Worm (Caenorhabditis elegans) whole organism, early embryonic: ENCODE measurements around the gene T02H6.1.

Experiments
- B0310.2 ChIP-seq: sonication (generic microtip); optimal IDR thresholded peaks from 2 replicates; lab custom pipeline; 2016; ENCODE audit warnings: mild to moderate bottlenecking, missing genetic modification characterization, missing compliant biosample characterization
- F13C5.2 ChIP-seq: sonication (generic microtip); optimal IDR thresholded peaks from 2 replicates; lab custom pipeline; 2017; ENCODE audit warnings: mild to moderate bottlenecking, missing genetic modification characterization, inconsistent platforms, missing compliant biosample characterization
- aly-1 ChIP-seq: sonication (generic microtip); optimal IDR thresholded peaks from 2 replicates; lab custom pipeline; 2016; ENCODE audit warnings: missing genetic modification characterization, missing compliant biosample characterization
- ama-1 ChIP-seq: fragments of 150-350 bp; optimal IDR thresholded peaks from 2 replicates; lab custom pipeline; 2014
- ceh-13 ChIP-seq: fragments of 200-800 bp; sonication (Bioruptor generic); optimal IDR thresholded peaks from 2 replicates; lab custom pipeline; 2018; ENCODE audit warnings: mild to moderate bottlenecking, missing genetic modification characterization, missing compliant biosample characterization
- ceh-36 ChIP-seq: sonication (generic microtip); optimal IDR thresholded peaks from 2 replicates; lab custom pipeline; 2016; ENCODE audit warnings: missing genetic modification characterization, inconsistent platforms, missing compliant biosample characterization
- ets-7 ChIP-seq: sonication (generic microtip); optimal IDR thresholded peaks from 2 replicates; lab custom pipeline; 2016; ENCODE audit warnings: missing genotype, missing genetic modification characterization, missing compliant biosample characterization
- flt-1 ChIP-seq: fragments of 200-800 bp; sonication (Bioruptor generic); IDR thresholded peaks from 2 replicates; pipeline ENCODE4 v1.3.6; 2022; ENCODE audit warnings: missing genetic modification characterization, missing compliant biosample characterization
- hmbx-1 ChIP-seq: sonication (generic microtip); optimal IDR thresholded peaks from 2 replicates; lab custom pipeline; 2016; ENCODE audit warnings: mild to moderate bottlenecking, missing genetic modification characterization, missing compliant biosample characterization
- hmg-4 ChIP-seq: fragments of 200-800 bp; sonication (Bioruptor generic); optimal IDR thresholded peaks from 2 replicates; lab custom pipeline; 2018; ENCODE audit warnings: mild to moderate bottlenecking, missing genetic modification characterization, missing compliant biosample characterization
- hnd-1 ChIP-seq: sonication (generic microtip); optimal IDR thresholded peaks from 2 replicates; lab custom pipeline; 2016; ENCODE audit warnings: missing genetic modification characterization, missing compliant biosample characterization
- pes-1 ChIP-seq: fragments of 200-800 bp; sonication (Bioruptor generic); IDR thresholded peaks from 2 replicates; pipeline ENCODE4 v1.3.6; 2022; ENCODE audit warnings: missing genetic modification reagents, missing genetic modification characterization, missing compliant biosample characterization
- scrt-1 ChIP-seq: fragments of 200-800 bp; sonication (Bioruptor generic); IDR thresholded peaks from 2 replicates; pipeline ENCODE4 v1.3.6; 2022; ENCODE audit warnings: missing genetic modification characterization, missing compliant biosample characterization
- sea-1 ChIP-seq: fragments of 200-800 bp; sonication (Bioruptor generic); conservative IDR thresholded peaks from 2 replicates; pipeline ENCODE4 v1.3.6; 2022; ENCODE audit warnings: missing genetic modification characterization, missing compliant biosample characterization
- tbx-11 ChIP-seq: fragments of 200-800 bp; sonication (Bioruptor generic); IDR thresholded peaks from 2 replicates; pipeline ENCODE4 v1.3.6; 2022; ENCODE audit warnings: missing genetic modification characterization, missing compliant biosample characterization
- tbx-37 ChIP-seq: fragments of 200-800 bp; sonication (Bioruptor generic); conservative IDR thresholded peaks from 2 replicates; pipeline ENCODE4 v1.3.6; 2022; ENCODE audit warnings: missing genetic modification reagents, missing genetic modification characterization, missing compliant biosample characterization
- tra-4 ChIP-seq: sonication (generic microtip); optimal IDR thresholded peaks from 2 replicates; lab custom pipeline; 2017; ENCODE audit warnings: missing genetic modification characterization, missing compliant biosample characterization

Gene T02H6.1

ce11 chrII:678581-678980, 30.6 kb upstream of the T02H6.1 start, which contains the start of gene T02H6.9:
T02H6.9 (plus strand) TSS chrII:678881.
- TF ChIP-seq tra-4 (tag; lab: Kevin White, UChicago) (no peak), sea-1 (GFP tag; lab: Robert Waterston, UW) (no peak), F13C5.2 (tag; lab: Kevin White, UChicago) (no peak), B0310.2 (no peak), ceh-13 (GFP tag; lab: Kevin White, UChicago) (no peak), aly-1 (no peak), hmg-4 (GFP tag; lab: Kevin White, UChicago) (no peak), tbx-11 (GFP tag; lab: Robert Waterston, UW) (no peak), tbx-37 (GFP tag; lab: Robert Waterston, UW) (no peak), pes-1 (GFP tag; lab: Robert Waterston, UW) (no peak), scrt-1 (no peak), hnd-1 (tag; lab: Kevin White, UChicago) (no peak), hmbx-1 (tag; lab: Kevin White, UChicago) (no peak), ceh-36 (tag; lab: Kevin White, UChicago) (no peak), ets-7 (tag; lab: Kevin White, UChicago) (no peak)

DNA sequence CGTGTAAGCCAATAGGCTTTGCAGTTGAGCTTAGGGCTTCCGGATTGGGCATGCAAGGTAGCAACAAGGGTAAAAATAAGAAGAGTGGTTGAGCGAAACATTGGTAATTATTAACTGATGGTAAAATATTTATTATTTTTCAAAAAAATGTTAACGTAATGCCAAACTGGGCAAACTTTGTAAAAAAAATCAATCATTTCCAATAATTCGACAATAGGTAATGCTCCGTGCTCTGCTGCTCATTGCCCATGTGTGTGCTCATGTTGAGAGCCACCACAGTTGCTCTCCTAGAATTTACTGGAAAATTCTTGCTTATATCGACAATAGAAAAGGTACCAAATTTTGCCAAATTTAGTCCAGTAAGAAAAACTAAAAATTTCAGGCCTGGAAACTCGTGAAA, 28.6 kb upstream of the T02H6.1 start, which contains the start of the genes T02H6.10 and T02H6.8:
Gene T02H6.10 (minus strand): TSS at position 101 of the 400 bp plus-strand sequence.
Gene T02H6.8 (plus strand): TSS at position 221 of the 400 bp plus-strand sequence.
- no peak for TF ChIP-seq ceh-13 (GFP tag; lab: Kevin White, UChicago)
- no peak for TF ChIP-seq sea-1 (GFP tag; lab: Robert Waterston, UW)
- no peak for TF ChIP-seq scrt-1
- no peak for TF ChIP-seq tbx-37 (GFP tag; lab: Robert Waterston, UW)
- no peak for TF ChIP-seq pes-1 (GFP tag; lab: Robert Waterston, UW)

DNA sequence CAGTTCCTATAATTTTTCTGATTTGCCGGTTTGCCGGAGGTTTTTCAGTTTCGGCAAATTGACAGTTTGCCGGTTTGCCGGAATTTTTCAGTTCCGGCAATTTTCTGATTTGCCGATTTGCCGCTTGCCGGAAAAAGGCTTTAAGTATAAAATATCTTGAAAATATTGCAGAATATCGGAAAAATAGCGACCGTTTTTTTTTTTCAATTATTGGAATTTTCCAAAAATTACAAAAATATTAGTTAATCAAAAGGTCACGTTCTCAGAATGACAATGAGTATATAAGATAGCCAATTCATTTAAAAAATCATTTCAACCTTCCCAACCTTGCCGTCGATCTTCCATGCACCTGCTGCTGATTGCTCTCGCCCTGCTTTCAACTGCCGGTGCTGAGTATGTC, 26.9 kb upstream of the T02H6.1 start, which contains the start of gene T02H6.7:
Gene T02H6.7 (plus strand): TSS at position 301 of the 400 bp plus-strand sequence.
- TF ChIP-seq tbx-11 (GFP tag; lab: Robert Waterston, UW) (no peak), sea-1 (GFP tag; lab: Robert Waterston, UW) (no peak), flt-1 (GFP tag; lab: Robert Waterston, UW) (no peak), pes-1 (GFP tag; lab: Robert Waterston, UW) (no peak), ama-1 (no peak), hmg-4 (GFP tag; lab: Kevin White, UChicago) (no peak), ceh-13 (GFP tag; lab: Kevin White, UChicago) (no peak), scrt-1 (no peak), aly-1 (no peak), tbx-37 (GFP tag; lab: Robert Waterston, UW) (no peak), ets-7 (tag; lab: Kevin White, UChicago) (no peak), F13C5.2 (tag; lab: Kevin White, UChicago) (no peak), tra-4 (tag; lab: Kevin White, UChicago) (no peak), hmbx-1 (tag; lab: Kevin White, UChicago) (no peak), hnd-1 (tag; lab: Kevin White, UChicago) (no peak), ceh-36 (tag; lab: Kevin White, UChicago) (no peak), B0310.2 (no peak)

- no peak for TF ChIP-seq hmbx-1 (tag; lab: Kevin White, UChicago)
- no peak for TF ChIP-seq pes-1 (GFP tag; lab: Robert Waterston, UW)
- no peak for TF ChIP-seq tbx-37 (GFP tag; lab: Robert Waterston, UW)
- no peak for TF ChIP-seq B0310.2
- no peak for TF ChIP-seq scrt-1
- TF ChIP-seq hmg-4 (GFP tag; lab: Kevin White, UChicago), result no peak
- no peak for TF ChIP-seq tbx-11 (GFP tag; lab: Robert Waterston, UW)
- TF ChIP-seq aly-1, result no peak
- TF ChIP-seq ceh-13 (GFP tag; lab: Kevin White, UChicago), result no peak
These were observed 25.7 kb upstream of the T02H6.1 start, which contains the start of gene T02H6.6 for ce11 chrII:683467-683866. T02H6.6 (plus strand) TSS chrII:683767.

ce11 chrII:684811-685210, 24.4 kb upstream of the T02H6.1 start, which contains the start of gene T02H6.5:
T02H6.5 (plus strand) TSS chrII:685111.
- TF ChIP-seq ets-7 (tag; lab: Kevin White, UChicago), result no peak
- TF ChIP-seq hnd-1 (tag; lab: Kevin White, UChicago), result no peak
- TF ChIP-seq B0310.2, result no peak
- no peak for TF ChIP-seq flt-1 (GFP tag; lab: Robert Waterston, UW)
- TF ChIP-seq scrt-1, result no peak
- TF ChIP-seq tbx-37 (GFP tag; lab: Robert Waterston, UW), result no peak
- no peak for TF ChIP-seq ceh-36 (tag; lab: Kevin White, UChicago)
- TF ChIP-seq F13C5.2 (tag; lab: Kevin White, UChicago), result no peak
- no peak for TF ChIP-seq ama-1
- no peak for TF ChIP-seq sea-1 (GFP tag; lab: Robert Waterston, UW)
- TF ChIP-seq tra-4 (tag; lab: Kevin White, UChicago), result no peak
- no peak for TF ChIP-seq pes-1 (GFP tag; lab: Robert Waterston, UW)
- TF ChIP-seq aly-1, result no peak
- no peak for TF ChIP-seq hmbx-1 (tag; lab: Kevin White, UChicago)
- no peak for TF ChIP-seq hmg-4 (GFP tag; lab: Kevin White, UChicago)
- TF ChIP-seq tbx-11 (GFP tag; lab: Robert Waterston, UW), result no peak
- no peak for TF ChIP-seq ceh-13 (GFP tag; lab: Kevin White, UChicago)

- no peak for TF ChIP-seq hnd-1 (tag; lab: Kevin White, UChicago)
- no peak for TF ChIP-seq B0310.2
- TF ChIP-seq ceh-36 (tag; lab: Kevin White, UChicago), result no peak
These were observed 19.4 kb upstream of the T02H6.1 start, which contains the start of gene T02H6.4 for ce11 chrII:689749-690148. T02H6.4 (plus strand) TSS chrII:690049.

DNA sequence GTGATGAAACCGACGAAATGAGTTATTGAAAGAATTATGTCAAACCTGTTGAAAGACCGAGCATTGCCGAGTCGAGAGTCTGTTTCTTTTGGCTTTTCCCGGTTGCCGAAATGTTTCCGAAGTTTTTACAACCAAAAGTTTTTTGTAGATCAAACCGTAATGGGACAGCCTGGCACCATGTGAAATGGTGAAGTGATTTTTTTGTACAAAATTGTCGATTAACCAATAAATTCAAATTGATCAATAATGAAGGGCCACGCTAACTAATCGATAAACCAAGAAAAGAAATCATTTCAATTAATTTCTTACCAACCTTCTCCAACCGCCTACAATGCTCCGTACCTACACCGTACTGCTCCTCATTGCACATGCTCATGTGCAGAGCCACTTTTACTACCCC, 17.6 kb upstream of the T02H6.1 start, which contains the start of gene T02H6.3:
Gene T02H6.3 (plus strand): TSS at position 301 of the 400 bp plus-strand sequence.
- no peak for TF ChIP-seq flt-1 (GFP tag; lab: Robert Waterston, UW)
- TF ChIP-seq ceh-13 (GFP tag; lab: Kevin White, UChicago), result no peak
- no peak for TF ChIP-seq hmg-4 (GFP tag; lab: Kevin White, UChicago)
- no peak for TF ChIP-seq pes-1 (GFP tag; lab: Robert Waterston, UW)
- TF ChIP-seq ama-1, result no peak
- TF ChIP-seq B0310.2, result no peak
- no peak for TF ChIP-seq tbx-37 (GFP tag; lab: Robert Waterston, UW)
- TF ChIP-seq hmbx-1 (tag; lab: Kevin White, UChicago), result no peak
- no peak for TF ChIP-seq tra-4 (tag; lab: Kevin White, UChicago)
- TF ChIP-seq hnd-1 (tag; lab: Kevin White, UChicago), result no peak
- no peak for TF ChIP-seq ets-7 (tag; lab: Kevin White, UChicago)
- TF ChIP-seq tbx-11 (GFP tag; lab: Robert Waterston, UW), result no peak
- TF ChIP-seq ceh-36 (tag; lab: Kevin White, UChicago), result no peak
- no peak for TF ChIP-seq sea-1 (GFP tag; lab: Robert Waterston, UW)
- TF ChIP-seq aly-1, result no peak
- TF ChIP-seq scrt-1, result no peak
- no peak for TF ChIP-seq F13C5.2 (tag; lab: Kevin White, UChicago)
